Fruit fly (Drosophila melanogaster) whole organism, embryonic: Measurements from ENCODE around the gene CG11068.
A peak's percentile ranks its signal among the peaks of the same experiment; 100 is the strongest.

Source experiments
- Awh ChIP-seq: fragments of 200-800 bp; sonication (Bioruptor generic); IDR thresholded peaks from 2 replicates; pipeline ENCODE4, ENCODE4 v1.3.6; 2022; ENCODE audit warnings: missing biosample characterization, missing genetic modification characterization
- CG11456 ChIP-seq: fragments of 200-800 bp; sonication (Bioruptor generic); IDR thresholded peaks from 3 replicates; pipeline ENCODE4 v1.3.6; 2022; ENCODE audit warnings: missing biosample characterization, missing genetic modification characterization
- CG12769 ChIP-seq: fragments of 200-800 bp; sonication (Bioruptor generic); optimal IDR thresholded peaks from 2 replicates; lab custom pipeline; 2019; ENCODE audit warnings: missing biosample characterization, mild to moderate bottlenecking, missing genetic modification characterization, moderate library complexity
- CG13123 ChIP-seq: fragments of 200-800 bp; sonication (Bioruptor generic); optimal IDR thresholded peaks from 2 replicates; lab custom pipeline; 2016; ENCODE audit warnings: missing biosample characterization, missing genetic modification characterization
- CG14860 ChIP-seq: fragments of 200-800 bp; sonication (Bioruptor generic); IDR thresholded peaks from 3 replicates; pipeline ENCODE4 v1.3.6; 2022; ENCODE audit warnings: missing biosample characterization, missing genetic modification characterization; ENCODE audit not compliant: partially characterized antibody
- CG15514 ChIP-seq: fragments of 200-800 bp; sonication (Bioruptor generic); optimal IDR thresholded peaks from 3 replicates; lab custom pipeline; 2017; ENCODE audit warnings: missing biosample characterization, missing genetic modification characterization, mild to moderate bottlenecking, moderate library complexity, missing genetic modification reagents
- CG2116 ChIP-seq: fragments of 200-800 bp; sonication (Bioruptor generic); optimal IDR thresholded peaks from 3 replicates; lab custom pipeline; 2018; ENCODE audit warnings: missing biosample characterization, mild to moderate bottlenecking, missing genetic modification characterization
- CG31365 ChIP-seq: fragments of 200-800 bp; sonication (Bioruptor generic); optimal IDR thresholded peaks from 2 replicates; lab custom pipeline; 2018; ENCODE audit warnings: missing biosample characterization, mild to moderate bottlenecking, missing genetic modification characterization
- CG33213 ChIP-seq: fragments of 200-800 bp; sonication (Bioruptor generic); optimal IDR thresholded peaks from 3 replicates; lab custom pipeline; 2016; ENCODE audit warnings: missing biosample characterization, missing genetic modification characterization
- CG34224 ChIP-seq: fragments of 200-800 bp; sonication (Bioruptor generic); IDR thresholded peaks from 3 replicates; pipeline ENCODE4 v1.3.6; 2022; ENCODE audit warnings: missing biosample characterization, missing genetic modification characterization; ENCODE audit not compliant: partially characterized antibody
- CG43689 ChIP-seq: fragments of 200-800 bp; sonication (Bioruptor generic); IDR thresholded peaks from 2 replicates; pipeline ENCODE4 v1.3.6; 2022; ENCODE audit warnings: missing biosample characterization, missing genetic modification characterization
- CG6654 ChIP-seq: fragments of 200-800 bp; sonication (Bioruptor generic); optimal IDR thresholded peaks from 2 replicates; lab custom pipeline; 2017; ENCODE audit warnings: missing biosample characterization, mild to moderate bottlenecking, missing genetic modification characterization
- CG6689 ChIP-seq: fragments of 200-800 bp; sonication (Bioruptor generic); IDR thresholded peaks from 2 replicates; pipeline ENCODE4 v1.3.6; 2022; ENCODE audit warnings: missing biosample characterization, missing genetic modification characterization
- CG9215 ChIP-seq: fragments of 200-800 bp; sonication (Bioruptor generic); IDR thresholded peaks from 2 replicates; pipeline ENCODE4 v1.3.6; 2022; ENCODE audit warnings: missing biosample characterization, missing genetic modification characterization
- CG9727 ChIP-seq: fragments of 200-800 bp; sonication (Bioruptor generic); optimal IDR thresholded peaks from 3 replicates; lab custom pipeline; 2017; ENCODE audit warnings: missing biosample characterization, mild to moderate bottlenecking, missing genetic modification characterization
- CG9817 ChIP-seq: fragments of 200-800 bp; sonication (Bioruptor generic); optimal IDR thresholded peaks from 2 replicates; lab custom pipeline; 2018; ENCODE audit warnings: missing biosample characterization, mild to moderate bottlenecking, missing genetic modification characterization, moderate library complexity
- Dp ChIP-seq: fragments of 200-800 bp; sonication (Bioruptor generic); optimal IDR thresholded peaks from 2 replicates; lab custom pipeline; 2018; ENCODE audit warnings: missing biosample characterization, mild to moderate bottlenecking, missing genetic modification characterization, moderate library complexity
- HLH4C ChIP-seq: fragments of 200-800 bp; sonication (Bioruptor generic); IDR thresholded peaks from 3 replicates; pipeline ENCODE4 v1.3.6; 2022; ENCODE audit warnings: missing biosample characterization, missing genetic modification characterization; ENCODE audit not compliant: partially characterized antibody
- Hsf ChIP-seq: fragments of 200-800 bp; sonication (Bioruptor generic); optimal IDR thresholded peaks from 3 replicates; lab custom pipeline; 2016; ENCODE audit warnings: missing biosample characterization, missing genetic modification characterization
- Jarid2 ChIP-seq: fragments of 200-800 bp; sonication (Bioruptor generic); optimal IDR thresholded peaks from 3 replicates; lab custom pipeline; 2017; ENCODE audit warnings: mild to moderate bottlenecking, missing biosample characterization, missing genetic modification reagents, missing genetic modification characterization
- Lpt ChIP-seq: fragments of >200 bp; optimal IDR thresholded peaks from 2 replicates; lab custom pipeline; 2018; ENCODE audit warnings: missing biosample characterization, missing genetic modification characterization
- Mad ChIP-seq: fragments of 200-800 bp; sonication (Bioruptor generic); optimal IDR thresholded peaks from 2 replicates; lab custom pipeline; 2016; ENCODE audit warnings: missing biosample characterization, missing genetic modification characterization
- Mrtf ChIP-seq: fragments of 200-800 bp; sonication (Bioruptor generic); IDR thresholded peaks from 3 replicates; pipeline ENCODE4 v1.3.6; 2022; ENCODE audit warnings: missing biosample characterization, missing genetic modification characterization
- NK7.1 ChIP-seq: fragments of 200-800 bp; sonication (Bioruptor generic); optimal IDR thresholded peaks from 3 replicates; lab custom pipeline; 2016; ENCODE audit warnings: missing biosample characterization, missing genetic modification characterization
- PHDP ChIP-seq: fragments of 200-800 bp; sonication (Bioruptor generic); optimal IDR thresholded peaks from 3 replicates; lab custom pipeline; 2018; ENCODE audit warnings: missing biosample characterization, mild to moderate bottlenecking, missing genetic modification characterization, moderate library complexity
- Ravus ChIP-seq: fragments of 200-800 bp; sonication (Bioruptor generic); IDR thresholded peaks from 2 replicates; pipeline ENCODE4 v1.3.6; 2022; ENCODE audit warnings: missing biosample characterization, missing genetic modification characterization
- Spps ChIP-seq: fragments of 200-800 bp; sonication (Bioruptor generic); optimal IDR thresholded peaks from 2 replicates; lab custom pipeline; 2018; ENCODE audit warnings: missing biosample characterization, mild to moderate bottlenecking, missing genetic modification characterization
- Stat92E ChIP-seq, 3 experiments: fragments of >200 bp in 2 of 3; fragments of 200-800 bp in 1 of 3; sonication (Bioruptor generic) in 1 of 3; optimal IDR thresholded peaks; 2 replicates each; lab custom pipeline; 2017 to 2019; ENCODE audit warnings: missing biosample characterization in 3 of 3, missing genetic modification characterization in 3 of 3, mild to moderate bottlenecking in 1 of 3, moderate library complexity in 1 of 3
- Taf1 ChIP-seq: fragments of 200-800 bp; sonication (Bioruptor generic); IDR thresholded peaks from 2 replicates; pipeline ENCODE4 v1.3.6; 2022; ENCODE audit warnings: missing biosample characterization, missing genetic modification characterization
- Trl ChIP-seq, 3 experiments: fragments of >200 bp in 2 of 3; fragments of 200-800 bp in 1 of 3; sonication (Bioruptor generic) in 1 of 3; optimal IDR thresholded peaks; 2 replicates in 1 of 3; 3 replicates in 2 of 3; lab custom pipeline; 2016 to 2017; ENCODE audit warnings: missing biosample characterization in 1 of 3, missing genetic modification characterization in 1 of 3
- ato ChIP-seq: fragments of 200-800 bp; sonication (Bioruptor generic); IDR thresholded peaks from 2 replicates; pipeline ENCODE4 v1.3.6; 2022; ENCODE audit warnings: missing biosample characterization, missing genetic modification characterization; ENCODE audit not compliant: partially characterized antibody
- bsh ChIP-seq, 2 experiments: fragments of 200-800 bp; sonication (Bioruptor generic); optimal IDR thresholded peaks; 2 replicates each; lab custom pipeline; 2017 to 2018; ENCODE audit warnings: mild to moderate bottlenecking in 2 of 2, missing biosample characterization in 2 of 2, missing genetic modification characterization in 2 of 2, moderate library complexity in 1 of 2
- cad ChIP-seq: fragments of >200 bp; optimal IDR thresholded peaks from 2 replicates; lab custom pipeline; 2017; ENCODE audit warnings: missing biosample characterization, missing genetic modification characterization
- ci ChIP-seq: fragments of 200-800 bp; sonication (Bioruptor generic); IDR thresholded peaks from 3 replicates; pipeline ENCODE4 v1.3.6; 2022; ENCODE audit warnings: missing biosample characterization, missing genetic modification characterization
- croc ChIP-seq: fragments of 200-800 bp; sonication (Bioruptor generic); conservative IDR thresholded peaks from 3 replicates; pipeline ENCODE4 v1.3.6; 2022; ENCODE audit warnings: missing biosample characterization, missing genetic modification characterization
- disco-r ChIP-seq: fragments of 200-800 bp; sonication (Bioruptor generic); optimal IDR thresholded peaks from 2 replicates; lab custom pipeline; 2016; ENCODE audit warnings: missing biosample characterization, missing genetic modification characterization
- emc ChIP-seq: fragments of 200-800 bp; sonication (Bioruptor generic); optimal IDR thresholded peaks from 2 replicates; lab custom pipeline; 2016; ENCODE audit warnings: missing biosample characterization, missing genetic modification characterization
- gfzf ChIP-seq: fragments of 200-800 bp; sonication (Bioruptor generic); optimal IDR thresholded peaks from 2 replicates; lab custom pipeline; 2016; ENCODE audit warnings: missing biosample characterization, mild to moderate bottlenecking, missing genetic modification characterization, moderate library complexity
- gsb ChIP-seq: fragments of 200-800 bp; sonication (Bioruptor generic); IDR thresholded peaks from 2 replicates; pipeline ENCODE4 v1.3.6; 2022; ENCODE audit warnings: missing biosample characterization, missing genetic modification characterization
- gt ChIP-seq: fragments of 200-800 bp; sonication (Bioruptor generic); IDR thresholded peaks from 2 replicates; pipeline ENCODE4 v1.3.6; 2022; ENCODE audit warnings: missing biosample characterization, missing genetic modification characterization
- lab ChIP-seq: fragments of 200-800 bp; sonication (Bioruptor generic); optimal IDR thresholded peaks from 3 replicates; lab custom pipeline; 2017; ENCODE audit warnings: missing biosample characterization, missing genetic modification characterization, mild to moderate bottlenecking, moderate library complexity, missing genetic modification reagents
- mirr ChIP-seq: fragments of 200-800 bp; sonication (Bioruptor generic); optimal IDR thresholded peaks from 3 replicates; lab custom pipeline; 2018; ENCODE audit warnings: missing biosample characterization, mild to moderate bottlenecking, missing genetic modification characterization
- seq ChIP-seq: fragments of 200-800 bp; sonication (Bioruptor generic); IDR thresholded peaks from 2 replicates; pipeline ENCODE4 v1.3.6; 2022; ENCODE audit warnings: missing biosample characterization, missing genetic modification characterization
- sima ChIP-seq: fragments of 200-800 bp; sonication (Bioruptor generic); optimal IDR thresholded peaks from 2 replicates; lab custom pipeline; 2016; ENCODE audit warnings: missing biosample characterization, missing genetic modification characterization
- sisA ChIP-seq: fragments of 200-800 bp; sonication (Bioruptor generic); IDR thresholded peaks from 2 replicates; pipeline ENCODE4 v1.3.6; 2022; ENCODE audit warnings: missing biosample characterization, missing genetic modification characterization
- so ChIP-seq: fragments of 200-800 bp; sonication (Bioruptor generic); IDR thresholded peaks from 3 replicates; pipeline ENCODE4 v1.3.6; 2022; ENCODE audit warnings: missing biosample characterization, missing genetic modification characterization
- tll ChIP-seq, 2 experiments: fragments of 200-800 bp in 1 of 2; fragments of >200 bp in 1 of 2; sonication (Bioruptor generic) in 1 of 2; optimal IDR thresholded peaks; 2 replicates each; lab custom pipeline; 2017 to 2019; ENCODE audit warnings: missing biosample characterization in 2 of 2, missing genetic modification characterization in 2 of 2, mild to moderate bottlenecking in 1 of 2, moderate library complexity in 1 of 2
- zen ChIP-seq: fragments of 200-800 bp; sonication (Bioruptor generic); optimal IDR thresholded peaks from 3 replicates; lab custom pipeline; 2018; ENCODE audit warnings: missing biosample characterization, mild to moderate bottlenecking, missing genetic modification characterization, moderate library complexity

CG11068 gene

dm6 chrX:13995977-13996723, 41.1 kb downstream of the CG11068 start, which contains the start of gene ben (continued):
- TF ChIP-seq Mrtf (GFP tag; lab: Robert Waterston, UW): peak; percentile 79; the same call in 2 of the 3 replicates
- peak; percentile 42; the same call in 1 of the 2 replicates for TF ChIP-seq gt (GFP tag; lab: Robert Waterston, UW)
- no peak for TF ChIP-seq HLH4C
- peak; percentile 70 for TF ChIP-seq CG12769 (tag; lab: Kevin White, UChicago)
- TF ChIP-seq CG9727: peak; percentile 87
- no peak for TF ChIP-seq Stat92E (GFP tag; optimal IDR thresholded peaks at IDR 0.05; lab: Kevin White, UChicago)
- peak; percentile 58 for TF ChIP-seq Spps (tag; lab: Kevin White, UChicago)
- TF ChIP-seq emc: peak; percentile 55
- peak; percentile 73 to 91 for TF ChIP-seq tll (GFP tag; optimal IDR thresholded peaks at IDR 0.05; lab: Kevin White, UChicago)
- TF ChIP-seq disco-r (GFP tag; lab: Kevin White, UChicago): peak; percentile 61
- no peak; the same call in 1 of the 2 replicates for TF ChIP-seq seq
- peak; percentile 59 for TF ChIP-seq CG33213 (GFP tag; lab: Kevin White, UChicago)
- TF ChIP-seq Dp (GFP tag; lab: Kevin White, UChicago): peak; percentile 83
- no peak for TF ChIP-seq Trl (optimal IDR thresholded peaks at IDR 0.05; lab: Kevin White, UChicago)
- TF ChIP-seq Trl (GFP tag; optimal IDR thresholded peaks at IDR 0.05; lab: Kevin White, UChicago): peak; percentile 75
- TF ChIP-seq Awh (GFP tag; lab: Robert Waterston, UW): no peak
- peak; percentile 86 for TF ChIP-seq CG6689 (GFP tag; lab: Robert Waterston, UW)
- peak; percentile 47 for TF ChIP-seq NK7.1 (GFP tag; lab: Kevin White, UChicago)
- TF ChIP-seq CG34224 (GFP tag; lab: Robert Waterston, UW): no peak
- TF ChIP-seq Jarid2 (GFP tag; lab: Kevin White, UChicago): peak; percentile 40
- peak; percentile 86 for TF ChIP-seq CG9817
- peak; percentile 79 for TF ChIP-seq PHDP
- TF ChIP-seq lab (GFP tag; lab: Kevin White, UChicago): peak; percentile 84
- peak; percentile 53 for TF ChIP-seq CG6654 (GFP tag; lab: Kevin White, UChicago)
- peak; percentile 38 for TF ChIP-seq mirr (GFP tag; lab: Kevin White, UChicago)
- TF ChIP-seq zen: peak; percentile 75
- TF ChIP-seq CG11456: no peak; the same call in 2 of the 3 replicates
- TF ChIP-seq sima: peak; percentile 26
- no peak for TF ChIP-seq cad (GFP tag; lab: Kevin White, UChicago)
- peak; percentile 76 for TF ChIP-seq croc
- no peak for TF ChIP-seq Lpt (GFP tag; lab: Kevin White, UChicago)
- TF ChIP-seq Taf1 (GFP tag; lab: Robert Waterston, UW): peak; percentile 55; the same call in 1 of the 2 replicates
- no peak for TF ChIP-seq CG43689 (GFP tag; lab: Robert Waterston, UW)
- TF ChIP-seq so: peak; percentile 69; the same call in 1 of the 3 replicates
- TF ChIP-seq CG13123 (GFP tag; lab: Kevin White, UChicago): peak; percentile 61
- TF ChIP-seq ato (GFP tag; lab: Robert Waterston, UW): no peak
- peak; percentile 81; the same call in 1 of the 2 replicates for TF ChIP-seq CG9215
- peak in 1 of 2 experiments; percentile 81 for TF ChIP-seq bsh (GFP tag; optimal IDR thresholded peaks at IDR 0.05; lab: Kevin White, UChicago)
- TF ChIP-seq sisA (GFP tag; lab: Robert Waterston, UW): peak; percentile 83
- TF ChIP-seq CG2116 (GFP tag; lab: Kevin White, UChicago): peak; percentile 64
- TF ChIP-seq gsb: no peak
- TF ChIP-seq CG31365 (tag; lab: Kevin White, UChicago): no peak
- no peak for TF ChIP-seq CG14860 (GFP tag; lab: Robert Waterston, UW)
- peak; percentile 29 for TF ChIP-seq gfzf
- peak; percentile 86 for TF ChIP-seq Hsf (GFP tag; lab: Kevin White, UChicago)
- peak; percentile 85 for TF ChIP-seq Mad (GFP tag; lab: Kevin White, UChicago)
- no peak; the same call in 1 of the 2 replicates for TF ChIP-seq Ravus
- TF ChIP-seq ci (GFP tag; lab: Robert Waterston, UW): peak; percentile 82; the same call in 2 of the 3 replicates
- peak; percentile 68 for TF ChIP-seq CG15514
